Worm (Caenorhabditis elegans): ENCODE data around the gene ikke-1.

- TF ChIP-seq nhr-120 (GFP tag; IDR thresholded peaks at IDR 0.05): no peak
- TF ChIP-seq ceh-40 (GFP tag; IDR thresholded peaks at IDR 0.05): no peak
- TF ChIP-seq snpc-4 (GFP tag; optimal IDR thresholded peaks at IDR 0.05): no peak
- no peak for TF ChIP-seq snpc-4 (tag; optimal IDR thresholded peaks at IDR 0.05)
- TF ChIP-seq sea-2 (GFP tag; IDR thresholded peaks at IDR 0.05): no peak
- no peak for TF ChIP-seq snpc-1.3 (tag; optimal IDR thresholded peaks at IDR 0.05; ENCODE audit: insufficient read depth)
- no peak for TF ChIP-seq hlh-26 (GFP tag; conservative IDR thresholded peaks at IDR 0.05)
- TF ChIP-seq ama-1 (optimal IDR thresholded peaks at IDR 0.05): no peak
- TF ChIP-seq ama-1 (GFP tag; optimal IDR thresholded peaks at IDR 0.05): no peak
- TF ChIP-seq unc-62 (GFP tag; optimal IDR thresholded peaks at IDR 0.05): no peak
- TF ChIP-seq him-1 (tag; optimal IDR thresholded peaks at IDR 0.05): no peak
- TF ChIP-seq lag-1 (GFP tag; IDR thresholded peaks at IDR 0.05): no peak
Observed at ce11 chrIII:9045838-9046237, 4.7 kb downstream of the ikke-1 start, which contains the start of gene R107.2.
